Fruit fly (Drosophila melanogaster) whole organism, larva: ENCODE data around the gene Jhbp11.

ENCODE experiments used
- noc ChIP-seq: fragments of 200-800 bp; sonication (Bioruptor generic); optimal IDR thresholded peaks from 3 replicates; lab custom pipeline; 2019; ENCODE audit warnings: missing biosample characterization, mild to moderate bottlenecking, missing genetic modification characterization, moderate library complexity

Jhbp11 gene

DNA sequence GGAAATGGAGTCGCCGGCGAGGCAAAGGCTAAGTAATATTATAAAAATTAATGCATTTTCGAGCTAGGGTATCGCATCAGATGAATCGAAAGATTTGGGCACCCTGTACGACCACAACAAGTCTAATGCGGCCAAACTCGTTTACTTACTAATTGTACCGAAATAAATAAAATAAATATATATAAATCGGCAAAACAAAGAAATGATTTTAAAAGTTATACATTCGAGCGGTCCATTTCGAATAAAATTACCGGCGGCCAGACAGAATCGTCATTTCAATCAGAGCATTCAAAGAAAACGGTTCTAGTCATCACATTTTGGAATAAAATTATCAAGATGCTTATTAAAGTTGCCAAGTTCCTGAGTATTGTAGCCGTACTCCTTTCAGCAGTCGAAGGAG is 8.2 kb upstream of the Jhbp11 start, which contains the start of gene CG14258:
TSS of gene CG14258 (plus strand) at position 301 of the 400 bp plus-strand sequence.
- no peak for TF ChIP-seq noc (tag; lab: Kevin White, UChicago)

DNA sequence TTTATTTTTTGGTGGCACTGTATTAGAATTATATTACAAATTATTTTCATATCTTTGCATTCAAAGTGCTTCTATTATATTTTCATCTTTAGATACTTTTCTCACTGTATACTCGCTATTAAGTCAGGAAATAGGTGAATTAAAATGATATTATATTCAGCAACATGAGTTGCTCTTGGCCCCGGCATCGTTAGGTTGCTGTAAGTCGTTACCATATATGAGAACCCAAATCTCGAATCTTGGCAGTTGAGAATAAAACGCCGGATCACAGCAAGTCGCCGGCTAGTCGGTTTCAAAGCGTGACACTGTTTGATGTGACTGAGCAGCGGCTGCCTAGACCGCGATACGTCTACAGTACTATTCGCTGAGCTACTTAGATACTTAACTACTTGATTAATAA is 6.8 kb upstream of the Jhbp11 start, which contains the start of gene CG14259:
TSS of gene CG14259 (plus strand) at position 301 of the 400 bp plus-strand sequence.
- TF ChIP-seq noc (tag; lab: Kevin White, UChicago): no peak

DNA sequence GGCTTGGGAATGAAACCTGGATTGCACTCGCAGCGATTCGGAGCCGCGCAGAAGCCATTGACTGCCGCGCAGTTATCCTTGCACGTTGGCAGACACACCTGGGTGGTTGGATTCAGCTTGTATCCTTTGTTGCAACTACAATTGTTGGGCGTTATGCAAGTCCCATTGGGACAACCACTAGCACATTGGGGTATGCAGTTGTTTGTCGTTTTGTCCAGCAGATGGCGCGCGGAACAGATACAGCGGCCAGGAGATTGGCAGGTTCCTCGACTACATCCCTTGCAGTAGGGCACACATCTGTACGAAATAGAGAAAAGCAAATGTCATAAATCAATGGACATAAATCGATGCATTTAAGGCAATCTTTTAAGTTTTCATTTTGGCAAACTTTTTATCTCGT is 2.4 kb upstream of the Jhbp11 start:
- TF ChIP-seq noc (tag; lab: Kevin White, UChicago): no peak

DNA sequence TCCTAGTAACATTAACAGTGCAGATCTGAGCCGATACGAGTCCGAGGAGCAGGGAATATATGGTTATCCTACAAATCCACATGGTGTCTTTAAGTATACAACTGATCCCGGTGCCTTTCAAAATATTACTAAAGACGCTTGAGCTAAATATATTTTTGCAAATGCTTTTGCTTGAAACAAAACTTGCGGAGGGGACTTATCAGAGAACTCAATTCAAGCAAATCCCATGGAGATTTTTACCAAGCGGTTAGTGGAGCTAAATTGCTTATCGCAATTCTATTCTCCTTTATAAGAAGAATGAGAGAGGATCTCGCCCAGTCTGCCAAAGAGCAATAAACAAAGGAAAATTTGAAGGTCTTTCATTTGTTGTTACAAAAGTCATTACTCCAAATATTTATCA is 1.5 kb upstream of the Jhbp11 start, which contains the start of gene eater:
TSS of gene eater (minus strand) at position 101 of the 400 bp plus-strand sequence.
- no peak for TF ChIP-seq noc (tag; lab: Kevin White, UChicago)

DNA sequence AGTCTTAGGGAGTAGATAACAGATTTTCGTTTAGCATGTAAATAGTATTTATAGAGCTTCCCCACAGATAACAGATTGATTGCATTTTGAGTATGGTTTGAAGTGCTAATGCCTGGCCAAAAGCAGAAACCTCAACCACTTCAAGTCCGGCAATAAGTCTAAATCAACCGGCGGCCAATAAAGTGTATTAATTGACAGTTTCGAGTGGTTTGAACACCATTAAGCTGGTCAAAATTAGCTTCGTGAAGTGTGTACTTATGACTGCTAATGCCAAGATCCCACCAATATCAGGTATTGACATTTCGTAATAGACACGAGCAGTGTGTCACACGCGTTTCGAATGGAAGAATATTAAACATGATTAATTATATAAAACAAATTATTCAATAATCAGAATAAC is 4.4 kb downstream of the Jhbp11 start:
- no peak for TF ChIP-seq noc (tag; lab: Kevin White, UChicago)

DNA sequence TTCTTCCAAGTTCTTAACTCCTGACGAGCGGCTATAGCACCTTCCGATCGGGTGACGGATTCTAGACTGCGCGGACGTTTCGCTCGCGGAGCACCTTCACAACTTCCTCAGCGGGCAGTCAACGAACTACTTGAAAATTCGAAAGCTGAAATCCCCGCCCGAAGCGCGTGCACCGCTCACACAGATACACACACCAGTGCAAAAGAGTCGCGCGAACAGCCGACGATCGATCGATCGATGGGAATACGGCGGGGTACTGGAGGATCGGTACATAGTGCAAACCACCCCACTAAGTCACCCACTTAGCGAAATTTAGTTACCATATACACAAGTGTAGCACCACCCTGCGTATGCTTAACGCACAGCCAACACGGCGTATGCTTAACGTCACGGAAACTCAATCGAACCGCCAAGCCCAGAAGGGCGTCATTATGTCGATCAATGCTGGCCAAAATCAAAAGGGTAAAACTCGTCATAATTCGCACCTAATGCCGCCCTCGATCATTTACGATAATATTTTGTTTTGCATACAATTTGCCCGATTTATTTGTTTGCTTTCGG is 5.2 kb downstream of the Jhbp11 start, which contains the start of gene CAH9:
TSS of gene CAH9 (minus strand) at position 51 of the 561 bp plus-strand sequence.
- no peak for TF ChIP-seq noc (tag; lab: Kevin White, UChicago)

DNA sequence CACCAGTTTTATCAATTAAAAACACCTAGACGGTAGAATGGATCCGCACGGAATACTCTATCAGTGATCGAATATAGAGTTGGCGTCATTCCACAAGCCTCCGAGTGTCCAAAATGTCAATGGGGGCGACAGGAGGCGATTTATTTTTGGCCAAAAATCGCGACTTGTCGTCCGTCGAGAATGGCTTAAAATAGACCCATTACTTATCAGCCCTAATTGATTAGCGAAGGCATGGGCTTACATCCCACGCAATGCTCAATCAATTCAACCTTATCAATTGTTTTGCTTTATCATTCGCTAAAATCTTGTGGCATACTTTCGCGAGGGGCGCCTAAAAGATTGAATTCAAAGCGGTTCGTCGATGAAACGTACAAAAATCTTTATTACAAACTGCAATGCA is 7.1 kb downstream of the Jhbp11 start:
- TF ChIP-seq noc (tag; lab: Kevin White, UChicago): peak; percentile 67

DNA sequence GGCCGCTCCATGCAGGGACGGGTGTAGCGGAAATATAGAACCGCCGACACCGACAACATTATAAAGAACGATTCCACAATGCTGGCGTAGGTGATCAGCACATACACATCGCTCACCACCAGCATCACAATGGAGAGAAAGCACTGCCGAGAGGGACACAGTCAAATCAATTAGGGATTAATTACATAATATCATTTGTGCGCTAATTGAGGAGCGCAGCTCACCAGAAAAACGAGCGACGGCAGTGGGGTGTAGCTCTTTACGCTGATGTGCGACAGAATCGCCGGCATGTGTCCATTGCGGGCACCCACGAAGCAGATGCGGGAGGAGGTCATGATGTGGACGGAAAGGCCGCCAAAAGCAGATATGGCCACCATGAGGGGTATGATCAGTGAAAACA is 8.4 kb downstream of the Jhbp11 start:
- TF ChIP-seq noc (tag; lab: Kevin White, UChicago): no peak

DNA sequence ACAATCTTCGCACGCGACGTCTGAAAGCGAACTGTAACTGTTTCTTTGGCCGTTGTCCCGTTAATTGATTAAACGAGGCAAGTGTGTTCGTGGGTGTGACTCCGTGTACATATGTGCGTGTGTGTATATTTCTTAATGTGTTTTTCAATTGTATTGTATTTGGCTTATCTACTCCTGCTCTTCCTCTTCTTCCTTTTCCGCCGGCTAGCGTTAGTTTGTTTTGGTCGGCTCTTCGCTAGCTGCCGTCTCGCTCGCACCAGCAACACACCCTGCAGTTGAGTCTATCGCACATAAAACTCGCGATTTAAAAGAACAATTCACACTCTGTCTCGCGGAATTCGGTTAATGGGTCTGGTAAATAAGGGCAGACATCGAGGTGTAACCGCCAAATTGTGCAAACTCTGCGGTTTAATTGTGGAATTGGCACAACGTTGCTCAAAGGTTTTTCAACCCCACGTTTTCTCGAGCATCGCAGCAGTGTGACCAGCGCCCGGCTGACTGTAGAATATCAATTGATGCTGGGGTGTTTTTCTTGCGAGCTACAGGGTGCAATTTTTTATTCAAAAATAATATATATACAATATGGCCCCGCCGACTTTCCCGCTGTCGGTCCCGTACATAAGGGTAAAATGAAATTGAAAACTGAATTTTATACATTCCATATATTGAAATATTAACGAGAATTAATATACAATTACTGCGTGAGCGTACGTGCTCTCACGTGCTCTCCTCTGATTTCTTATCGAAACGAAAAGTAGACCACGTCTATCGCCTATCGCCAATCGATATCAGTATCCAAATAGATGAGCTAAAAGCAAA is 11.0 kb downstream of the Jhbp11 start, which contains the start of the genes gb and CG5815:
TSS of gene gb (minus strand) at position 487 of the 819 bp plus-strand sequence.
TSS of gene CG5815 (plus strand) at position 783 of the 819 bp plus-strand sequence.
- no peak for TF ChIP-seq noc (tag; lab: Kevin White, UChicago)

DNA sequence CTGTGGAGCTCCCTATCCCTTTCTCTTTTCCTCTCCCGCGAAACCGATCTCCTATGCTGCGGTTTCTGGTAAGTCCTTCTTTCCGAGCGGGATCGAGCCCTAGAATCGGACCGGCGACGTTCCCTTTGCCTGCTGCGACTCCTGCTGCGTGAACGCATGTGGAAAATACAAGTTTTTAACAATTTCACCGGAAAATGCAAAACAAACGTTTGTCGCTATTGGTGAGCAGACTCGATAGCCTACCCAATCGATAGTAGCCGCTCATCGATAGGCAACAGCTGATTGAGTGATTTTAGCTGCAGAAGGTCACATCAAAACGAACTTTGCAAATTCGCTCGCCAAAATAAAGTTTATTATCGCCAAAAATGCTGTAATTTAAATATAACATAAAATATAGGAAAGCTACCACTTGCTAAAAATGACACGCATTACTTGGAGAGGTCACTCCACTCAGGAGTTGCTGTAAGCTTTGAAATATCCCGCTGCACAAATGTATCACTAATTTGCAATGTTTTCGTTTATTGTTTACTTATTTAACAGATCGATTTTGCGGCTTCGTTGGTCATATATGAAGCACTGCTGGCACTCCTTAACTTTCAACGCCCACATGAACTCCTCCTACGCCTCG is 15.5 kb downstream of the Jhbp11 start, which contains the start of the genes CG6066 and CG5880:
TSS of gene CG6066 (minus strand) at position 243 of the 628 bp plus-strand sequence.
TSS of gene CG5880 (plus strand) at position 281 of the 628 bp plus-strand sequence.
- no peak for TF ChIP-seq noc (tag; lab: Kevin White, UChicago)

DNA sequence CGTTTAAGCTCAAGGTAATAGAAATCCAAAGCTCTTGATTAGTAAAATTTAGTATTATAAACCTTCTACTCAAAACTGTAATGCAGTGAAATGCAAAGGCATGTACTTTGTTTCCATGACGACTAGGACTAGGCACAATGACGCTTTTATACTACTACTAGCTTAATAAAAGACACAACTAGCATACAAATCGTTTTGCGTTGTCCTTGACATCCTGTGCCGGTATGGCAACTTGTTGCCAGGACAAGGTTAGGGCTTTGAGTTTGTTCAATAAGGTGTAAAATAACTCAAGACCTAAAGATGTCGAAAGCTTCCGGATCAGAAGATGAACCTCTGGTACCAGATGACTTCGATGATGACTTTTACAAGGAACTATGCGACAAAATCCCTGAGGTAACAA is 17.3 kb downstream of the Jhbp11 start, which contains the start of gene CG5882:
TSS of gene CG5882 (plus strand) at position 301 of the 400 bp plus-strand sequence.
- TF ChIP-seq noc (tag; lab: Kevin White, UChicago): no peak

DNA sequence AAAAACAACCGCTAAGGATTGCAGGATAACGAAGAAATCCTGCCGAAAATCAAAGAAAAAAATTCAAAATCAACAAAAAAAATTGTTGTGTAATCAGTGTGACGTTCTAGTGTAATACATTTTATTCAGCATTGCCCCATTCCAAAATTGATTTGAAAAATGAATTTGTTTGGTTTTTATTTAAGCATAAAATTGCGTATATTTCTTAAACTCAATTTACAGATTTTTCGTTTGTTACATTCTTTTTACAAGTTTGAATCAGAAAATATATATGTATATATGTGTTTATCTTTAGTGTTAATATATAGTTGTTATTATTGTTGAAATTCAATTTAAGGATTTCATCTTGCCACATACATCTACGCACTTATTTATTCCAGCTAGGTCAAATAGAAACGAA is 23.6 kb downstream of the Jhbp11 start, which contains the start of gene CG6059:
TSS of gene CG6059 (minus strand) at position 101 of the 400 bp plus-strand sequence.
- no peak for TF ChIP-seq noc (tag; lab: Kevin White, UChicago)

DNA sequence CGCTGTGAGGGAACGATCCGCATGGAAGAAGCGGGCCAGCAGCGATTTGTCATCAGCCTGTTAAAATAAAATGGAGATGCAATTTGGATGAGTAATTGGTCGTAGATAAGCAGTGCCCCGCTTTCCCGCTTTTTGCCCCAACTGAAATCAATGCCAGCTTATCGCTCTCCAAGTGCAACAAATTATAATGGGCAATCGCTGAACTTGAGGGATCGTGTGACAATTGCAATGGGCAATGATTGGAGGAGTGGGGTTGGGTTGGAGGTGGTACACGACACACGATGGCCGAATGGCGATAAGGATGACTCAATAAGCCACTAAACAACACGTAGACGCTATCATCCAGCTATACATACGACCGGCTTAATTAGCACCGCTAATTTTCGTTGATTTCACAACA is 27.7 kb downstream of the Jhbp11 start:
- no peak for TF ChIP-seq noc (tag; lab: Kevin White, UChicago)

DNA sequence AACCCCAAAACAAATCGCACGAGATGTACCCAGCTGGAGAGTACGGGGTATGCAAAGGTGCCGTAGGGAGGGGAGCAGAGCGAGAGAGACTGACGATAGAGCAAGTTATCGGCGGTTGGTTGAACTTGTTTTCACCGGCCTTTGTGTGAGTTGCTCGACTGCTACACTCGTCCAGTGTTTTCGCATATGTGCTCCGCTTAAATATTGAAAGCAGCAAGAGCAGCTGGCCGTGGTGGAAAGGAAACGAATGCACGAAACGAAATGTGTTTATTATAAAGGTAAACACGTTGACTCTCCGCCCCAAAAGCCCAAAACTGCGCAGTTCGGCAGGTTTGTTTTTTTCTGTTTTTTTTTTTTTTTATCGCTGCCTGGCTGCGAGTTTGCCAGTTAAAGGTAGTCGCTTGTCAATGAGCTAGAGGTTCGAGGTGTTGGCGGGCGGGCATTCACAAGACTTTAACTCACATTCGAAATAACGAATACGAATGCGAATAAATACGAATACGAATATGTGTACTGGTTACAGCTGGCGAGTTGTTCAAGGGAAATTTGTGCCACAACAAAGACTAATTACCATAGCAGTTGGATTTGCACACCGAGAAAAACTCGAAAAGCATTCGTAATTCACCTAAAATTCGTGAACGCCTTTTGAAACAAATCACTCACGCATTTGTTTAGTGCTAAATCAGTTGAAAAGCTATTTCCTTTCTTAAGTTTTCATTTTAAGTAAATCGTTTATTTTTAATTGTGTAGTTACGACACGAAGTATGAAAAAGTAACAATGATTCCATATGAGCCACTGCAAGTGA is 28.8 kb downstream of the Jhbp11 start:
- no peak for TF ChIP-seq noc (tag; lab: Kevin White, UChicago)
